Fruit fly (Drosophila melanogaster) Kc167 (cell line): ENCODE measurements around the gene Gr93d.

Experiments
- Myc ChIP-seq: fragments of >200 bp; optimal IDR thresholded peaks from 2 replicates; lab custom pipeline; 2017; ENCODE audit warnings: missing external identifiers
- Sin3A ChIP-seq: fragments of >200 bp; optimal IDR thresholded peaks from 2 replicates; lab custom pipeline; 2018; ENCODE audit warnings: missing external identifiers
- h ChIP-seq: fragments of >200 bp; optimal IDR thresholded peaks from 3 replicates; lab custom pipeline; 2018; ENCODE audit warnings: missing external identifiers
- insv ChIP-seq: fragments of >200 bp; optimal IDR thresholded peaks from 3 replicates; lab custom pipeline; 2018; ENCODE audit warnings: missing external identifiers
- psq ChIP-seq: fragments of >200 bp; optimal IDR thresholded peaks from 2 replicates; lab custom pipeline; 2017; ENCODE audit warnings: missing external identifiers
- ttk ChIP-seq: sonication (Bioruptor generic); optimal IDR thresholded peaks from 2 replicates; lab custom pipeline; 2017; ENCODE audit warnings: missing external identifiers

Gr93d gene

dm6 chr3R:21807264-21807663, 39.2 kb downstream of the Gr93d start:
- TF ChIP-seq insv (lab: Kevin White, UChicago) (no peak), psq (lab: Kevin White, UChicago) (no peak), Sin3A (lab: Kevin White, UChicago) (no peak), Myc (no peak), ttk (lab: Kevin White, UChicago) (no peak), h (lab: Kevin White, UChicago) (no peak)
